Worm (Caenorhabditis elegans) whole organism, L4 larva: ENCODE measurements around the gene msa-1.

ENCODE experiments used
- F49E8.2 ChIP-seq: sonication (generic microtip); optimal IDR thresholded peaks from 2 replicates; lab custom pipeline; 2016; ENCODE audit warnings: missing compliant biosample characterization, mild to moderate bottlenecking, missing genetic modification characterization, borderline replicate concordance
- ama-1 ChIP-seq: fragments of 150-350 bp; optimal IDR thresholded peaks from 2 replicates; lab custom pipeline; 2014; ENCODE audit warnings: inconsistent platforms, mixed read lengths
- ceh-32 ChIP-seq: sonication (generic microtip); optimal IDR thresholded peaks from 2 replicates; lab custom pipeline; 2016; ENCODE audit warnings: mild to moderate bottlenecking, missing genetic modification characterization, missing compliant biosample characterization; ENCODE audit not compliant: poor library complexity
- daf-19 ChIP-seq: fragments of 200-800 bp; sonication (Bioruptor generic); conservative IDR thresholded peaks from 2 replicates; pipeline ENCODE4 v1.3.6; 2022; ENCODE audit warnings: missing genetic modification characterization, missing compliant biosample characterization
- lin-39 ChIP-seq: fragments of 150-350 bp; optimal IDR thresholded peaks from 2 replicates; lab custom pipeline; 2014; ENCODE audit warnings: missing biosample characterization, missing genetic modification reagents, missing genetic modification characterization
- lsy-2 ChIP-seq, 2 experiments: fragments of 150-350 bp in 1 of 2; sonication (generic microtip) in 1 of 2; optimal IDR thresholded peaks; 2 replicates each; lab custom pipeline; 2014 to 2017; ENCODE audit warnings: missing biosample characterization in 2 of 2, missing genetic modification characterization in 2 of 2
- nhr-11 ChIP-seq: fragments of 150-350 bp; optimal IDR thresholded peaks from 2 replicates; lab custom pipeline; 2014; ENCODE audit warnings: missing biosample characterization, missing genetic modification characterization
- php-3 ChIP-seq: fragments of 200-800 bp; sonication (Bioruptor generic); IDR thresholded peaks from 2 replicates; pipeline ENCODE4 v1.3.6; 2022; ENCODE audit warnings: missing genetic modification reagents, missing genetic modification characterization, missing compliant biosample characterization
- pqm-1 ChIP-seq: sonication (generic microtip); optimal IDR thresholded peaks from 2 replicates; lab custom pipeline; 2017; ENCODE audit warnings: missing biosample characterization, missing genetic modification characterization
- skn-1 ChIP-seq: fragments of 150-350 bp; optimal IDR thresholded peaks from 2 replicates; lab custom pipeline; 2014; ENCODE audit warnings: missing biosample characterization, missing genetic modification characterization
- snpc-4 ChIP-seq: fragments of 150-350 bp; optimal IDR thresholded peaks from 2 replicates; lab custom pipeline; 2014; ENCODE audit warnings: missing biosample characterization, missing genetic modification characterization
- unc-130 ChIP-seq: sonication (generic microtip); optimal IDR thresholded peaks from 2 replicates; lab custom pipeline; 2016; ENCODE audit warnings: missing genetic modification reagents, missing genetic modification characterization, missing compliant biosample characterization
- unc-62 ChIP-seq, 3 experiments: fragments of 150-350 bp in 1 of 3; sonication (generic microtip); optimal IDR thresholded peaks in 2 of 3; peaks in 1 of 3; 1 replicate in 1 of 3; 2 replicates in 2 of 3; lab custom pipeline; 2014 to 2017; ENCODE audit warnings: missing biosample characterization in 3 of 3, missing genetic modification characterization in 3 of 3, missing genetic modification reagents in 3 of 3, missing genotype in 1 of 3

- no peak for TF ChIP-seq F49E8.2 (tag; lab: Kevin White, UChicago)
- no peak for TF ChIP-seq lin-39 (tag; lab: Kevin White, UChicago)
- no peak for TF ChIP-seq daf-19 (GFP tag; lab: Robert Waterston, UW)
- no peak for TF ChIP-seq ama-1
- no peak for TF ChIP-seq unc-130 (GFP tag; lab: Kevin White, UChicago)
- TF ChIP-seq snpc-4 (tag; lab: Kevin White, UChicago): no peak
- no peak for TF ChIP-seq pqm-1 (tag; lab: Kevin White, UChicago)
- no peak for TF ChIP-seq ceh-32 (tag; lab: Kevin White, UChicago)
- TF ChIP-seq skn-1 (tag; lab: Kevin White, UChicago): no peak
- no peak for TF ChIP-seq nhr-11 (tag; lab: Kevin White, UChicago)
- no peak for TF ChIP-seq lsy-2 (tag; optimal IDR thresholded peaks at IDR 0.05; lab: Kevin White, UChicago)
- TF ChIP-seq unc-62 (GFP tag; optimal IDR thresholded peaks at IDR 0.05 in 1 of 2; lab: Kevin White, UChicago): peak in 1 of 2 experiments; percentile 51
- TF ChIP-seq unc-62 (tag; optimal IDR thresholded peaks at IDR 0.05; lab: Kevin White, UChicago): no peak
- TF ChIP-seq php-3 (GFP tag; lab: Robert Waterston, UW): no peak
These were observed 35.0 kb upstream of the msa-1 start for ce11 chrIV:9053403-9053802.
